Worm (Caenorhabditis elegans) whole organism, L4 larva: Measurements from ENCODE around the gene F35C8.5.

Experiments used
- F10B5.3 ChIP-seq: sonication (generic microtip); optimal IDR thresholded peaks from 2 replicates; lab custom pipeline; 2016; ENCODE audit warnings: mild to moderate bottlenecking, missing genetic modification characterization, missing compliant biosample characterization
- R02D3.7 ChIP-seq: fragments of 150-350 bp; sonication (generic microtip); optimal IDR thresholded peaks from 3 replicates; lab custom pipeline; 2014; ENCODE audit warnings: missing biosample characterization, missing genetic modification characterization
- T26A8.4 ChIP-seq: fragments of 200-800 bp; sonication (Bioruptor generic); IDR thresholded peaks from 2 replicates; pipeline ENCODE4 v1.3.6; 2022; ENCODE audit warnings: missing genetic modification characterization, missing compliant biosample characterization
- Y5F2A.4 ChIP-seq: fragments of 200-800 bp; sonication (Bioruptor generic); optimal IDR thresholded peaks from 2 replicates; lab custom pipeline; 2018; ENCODE audit warnings: mild to moderate bottlenecking, missing genetic modification characterization, missing compliant biosample characterization
- Y75B8A.6 ChIP-seq: fragments of 200-800 bp; sonication (Bioruptor generic); IDR thresholded peaks from 2 replicates; pipeline ENCODE4 v1.3.6; 2022; ENCODE audit warnings: missing genetic modification reagents, missing genetic modification characterization, missing compliant biosample characterization
- aha-1 ChIP-seq: fragments of 150-350 bp; peaks from one replicate; lab custom pipeline; 2014; ENCODE audit warnings: missing biosample characterization, missing genetic modification characterization
- aly-2 ChIP-seq: sonication (generic microtip); optimal IDR thresholded peaks from 2 replicates; lab custom pipeline; 2018; ENCODE audit warnings: missing biosample characterization, missing genetic modification characterization
- ama-1 ChIP-seq: fragments of 150-350 bp; optimal IDR thresholded peaks from 2 replicates; lab custom pipeline; 2014; ENCODE audit warnings: inconsistent platforms, mixed read lengths
- attf-4 ChIP-seq: sonication (generic microtip); optimal IDR thresholded peaks from 3 replicates; lab custom pipeline; 2017; ENCODE audit warnings: missing biosample characterization, missing genetic modification characterization
- ceh-20 ChIP-seq: fragments of 200-800 bp; sonication (Bioruptor generic); IDR thresholded peaks from 2 replicates; pipeline ENCODE4 v1.3.6; 2022; ENCODE audit warnings: missing genetic modification reagents, missing genetic modification characterization, missing compliant biosample characterization
- ceh-62 ChIP-seq: sonication (generic microtip); optimal IDR thresholded peaks from 2 replicates; lab custom pipeline; 2017; ENCODE audit warnings: missing biosample characterization, missing genetic modification characterization
- daf-12 ChIP-seq: fragments of 150-350 bp; optimal IDR thresholded peaks from 2 replicates; lab custom pipeline; 2014; ENCODE audit warnings: missing biosample characterization, missing genetic modification reagents, missing genetic modification characterization
- daf-16 ChIP-seq, 3 experiments: sonication (generic microtip); optimal IDR thresholded peaks; 2 replicates each; lab custom pipeline; 2016 to 2017; ENCODE audit warnings: missing genetic modification characterization in 3 of 3, missing genetic modification reagents in 3 of 3, mild to moderate bottlenecking in 2 of 3, missing compliant biosample characterization in 2 of 3, missing biosample characterization in 1 of 3, moderate library complexity in 1 of 3
- dmd-6 ChIP-seq: fragments of 200-800 bp; sonication (Bioruptor generic); IDR thresholded peaks from 2 replicates; pipeline ENCODE4 v1.3.6; 2022; ENCODE audit warnings: missing genetic modification reagents, missing genetic modification characterization, missing compliant biosample characterization
- dpl-1 ChIP-seq: fragments of 150-350 bp; optimal IDR thresholded peaks from 2 replicates; lab custom pipeline; 2014; ENCODE audit warnings: missing biosample characterization, missing genetic modification reagents, missing genetic modification characterization
- duxl-1 ChIP-seq: sonication (generic microtip); optimal IDR thresholded peaks from 2 replicates; lab custom pipeline; 2016; ENCODE audit warnings: mild to moderate bottlenecking, missing genetic modification characterization, moderate library complexity, missing compliant biosample characterization; ENCODE audit not compliant: poor library complexity
- dve-1 ChIP-seq: sonication (generic microtip); optimal IDR thresholded peaks from 2 replicates; lab custom pipeline; 2017; ENCODE audit warnings: antibody characterized with exemption, mild to moderate bottlenecking, missing genetic modification characterization, missing compliant biosample characterization; ENCODE audit not compliant: insufficient read depth
- egl-27 ChIP-seq: sonication (generic microtip); optimal IDR thresholded peaks from 3 replicates; lab custom pipeline; 2017; ENCODE audit warnings: missing biosample characterization, missing genetic modification reagents, missing genetic modification characterization
- egl-43 ChIP-seq: fragments of 200-800 bp; sonication (Bioruptor generic); IDR thresholded peaks from 2 replicates; pipeline ENCODE4 v1.3.6; 2022; ENCODE audit warnings: missing genetic modification reagents, missing genetic modification characterization, missing compliant biosample characterization
- fos-1 ChIP-seq: fragments of 150-350 bp; optimal IDR thresholded peaks from 2 replicates; lab custom pipeline; 2014; ENCODE audit warnings: missing biosample characterization, missing genetic modification characterization
- hif-1 ChIP-seq, 2 experiments: sonication (generic microtip); optimal IDR thresholded peaks; 2 replicates each; lab custom pipeline; 2016 to 2017; ENCODE audit warnings: missing compliant biosample characterization in 2 of 2, missing genetic modification characterization in 2 of 2, missing genetic modification reagents in 2 of 2, missing genotype in 2 of 2, mild to moderate bottlenecking in 1 of 2
- hlh-11 ChIP-seq: fragments of 200-800 bp; sonication (Bioruptor generic); optimal IDR thresholded peaks from 2 replicates; lab custom pipeline; 2018; ENCODE audit warnings: mild to moderate bottlenecking, missing genetic modification characterization, missing compliant biosample characterization
- hlh-30 ChIP-seq: sonication (generic microtip); optimal IDR thresholded peaks from 2 replicates; lab custom pipeline; 2017; ENCODE audit warnings: antibody characterized with exemption, mild to moderate bottlenecking, missing genetic modification characterization, missing compliant biosample characterization; ENCODE audit not compliant: insufficient read depth
- hmg-1.1 ChIP-seq: fragments of 200-800 bp; sonication (Bioruptor generic); IDR thresholded peaks from 2 replicates; pipeline ENCODE4 v1.3.6; 2022; ENCODE audit warnings: missing genetic modification reagents, missing genetic modification characterization, missing compliant biosample characterization
- jun-1 ChIP-seq: fragments of 150-350 bp; optimal IDR thresholded peaks from 2 replicates; lab custom pipeline; 2014; ENCODE audit warnings: missing biosample characterization, missing genetic modification reagents, missing genetic modification characterization
- lim-7 ChIP-seq: fragments of 200-800 bp; sonication (Bioruptor generic); IDR thresholded peaks from 2 replicates; pipeline ENCODE4 v1.3.6; 2022; ENCODE audit warnings: missing genetic modification characterization, missing compliant biosample characterization
- lin-13 ChIP-seq: fragments of 150-350 bp; optimal IDR thresholded peaks from 2 replicates; lab custom pipeline; 2014; ENCODE audit warnings: missing biosample characterization, missing genetic modification reagents, missing genetic modification characterization
- lin-15B ChIP-seq: fragments of 150-350 bp; sonication (generic microtip); optimal IDR thresholded peaks from 3 replicates; lab custom pipeline; 2014; ENCODE audit warnings: missing biosample characterization, missing genetic modification characterization
- lin-38 ChIP-seq: fragments of 200-800 bp; sonication (Bioruptor generic); IDR thresholded peaks from 2 replicates; pipeline ENCODE4 v1.3.6; 2022; ENCODE audit warnings: missing genetic modification reagents, missing genetic modification characterization, missing compliant biosample characterization
- lin-39 ChIP-seq: fragments of 150-350 bp; optimal IDR thresholded peaks from 2 replicates; lab custom pipeline; 2014; ENCODE audit warnings: missing biosample characterization, missing genetic modification reagents, missing genetic modification characterization
- lsy-2 ChIP-seq, 2 experiments: fragments of 150-350 bp in 1 of 2; sonication (generic microtip) in 1 of 2; optimal IDR thresholded peaks; 2 replicates each; lab custom pipeline; 2014 to 2017; ENCODE audit warnings: missing biosample characterization in 2 of 2, missing genetic modification characterization in 2 of 2
- mdl-1 ChIP-seq, 2 experiments: fragments of 150-350 bp in 1 of 2; sonication (generic microtip) in 1 of 2; optimal IDR thresholded peaks; 2 replicates each; lab custom pipeline; 2014 to 2017; ENCODE audit warnings: missing biosample characterization in 2 of 2, missing genetic modification characterization in 2 of 2
- mdt-29 ChIP-seq: fragments of 200-800 bp; sonication (Bioruptor generic); IDR thresholded peaks from 2 replicates; pipeline ENCODE4 v1.3.6; 2022; ENCODE audit warnings: missing genetic modification reagents, missing genetic modification characterization, missing compliant biosample characterization
- mep-1 ChIP-seq: fragments of 150-350 bp; sonication (generic microtip); optimal IDR thresholded peaks from 3 replicates; lab custom pipeline; 2014; ENCODE audit warnings: missing biosample characterization, missing genetic modification characterization
- nhr-102 ChIP-seq: sonication (generic microtip); optimal IDR thresholded peaks from 2 replicates; lab custom pipeline; 2016; ENCODE audit warnings: mild to moderate bottlenecking, missing genetic modification characterization, moderate library complexity, missing compliant biosample characterization
- nhr-25 ChIP-seq: sonication (generic microtip); optimal IDR thresholded peaks from 2 replicates; lab custom pipeline; 2017; ENCODE audit warnings: missing genetic modification characterization, mild to moderate bottlenecking, missing compliant biosample characterization, antibody characterized with exemption, moderate library complexity, borderline replicate concordance; ENCODE audit not compliant: insufficient read depth
- nhr-28 ChIP-seq: fragments of 150-350 bp; optimal IDR thresholded peaks from 2 replicates; lab custom pipeline; 2014; ENCODE audit warnings: missing biosample characterization, missing genetic modification characterization
- nhr-41 ChIP-seq: fragments of 200-800 bp; sonication (Bioruptor generic); IDR thresholded peaks from 2 replicates; pipeline ENCODE4 v1.3.6; 2022; ENCODE audit warnings: missing genetic modification reagents, missing genetic modification characterization, missing compliant biosample characterization
- nhr-6 ChIP-seq: fragments of 150-350 bp; optimal IDR thresholded peaks from 2 replicates; lab custom pipeline; 2014; ENCODE audit warnings: missing biosample characterization, missing genetic modification characterization
- pha-4 ChIP-seq, 2 experiments: fragments of 150-350 bp in 1 of 2; fragments of 200-800 bp in 1 of 2; sonication (Bioruptor generic) in 1 of 2; IDR thresholded peaks in 1 of 2; optimal IDR thresholded peaks in 1 of 2; 2 replicates each; pipeline versions ENCODE4 v1.3.6 to Lab custom; 2014 to 2022; ENCODE audit warnings: missing genetic modification characterization in 2 of 2, missing genetic modification reagents in 2 of 2, missing biosample characterization in 1 of 2, missing compliant biosample characterization in 1 of 2
- rbr-2 ChIP-seq: sonication (generic microtip); optimal IDR thresholded peaks from 2 replicates; lab custom pipeline; 2016; ENCODE audit warnings: missing genotype, missing genetic modification characterization, missing compliant biosample characterization
- snpc-1.2 ChIP-seq: fragments of 200-800 bp; sonication (Bioruptor generic); IDR thresholded peaks from 2 replicates; pipeline ENCODE4 v1.3.6; 2022; ENCODE audit warnings: missing genetic modification reagents, missing genetic modification characterization, missing compliant biosample characterization
- snpc-4 ChIP-seq: fragments of 150-350 bp; optimal IDR thresholded peaks from 2 replicates; lab custom pipeline; 2014; ENCODE audit warnings: missing biosample characterization, missing genetic modification characterization
- spr-1 ChIP-seq: sonication (generic microtip); optimal IDR thresholded peaks from 2 replicates; lab custom pipeline; 2016; ENCODE audit warnings: mild to moderate bottlenecking, missing genetic modification characterization, missing compliant biosample characterization
- tra-1 ChIP-seq: fragments of 200-800 bp; sonication (Bioruptor generic); IDR thresholded peaks from 2 replicates; pipeline ENCODE4 v1.3.6; 2022; ENCODE audit warnings: missing genetic modification reagents, missing genetic modification characterization, missing compliant biosample characterization
- vab-7 ChIP-seq: fragments of 200-800 bp; sonication (Bioruptor generic); IDR thresholded peaks from 2 replicates; pipeline ENCODE4 v1.3.6; 2022; ENCODE audit warnings: missing genetic modification reagents, missing genetic modification characterization, missing compliant biosample characterization

Gene F35C8.5

ce11 chrX:5354022-5354876 is 11.4 kb upstream of the F35C8.5 start, which contains the start of gene pfn-2 (continued):
- TF ChIP-seq vab-7 (GFP tag; lab: Robert Waterston, UW) = no peak
- no peak for TF ChIP-seq ceh-20
- no peak for TF ChIP-seq R02D3.7 (tag; lab: Kevin White, UChicago)
- no peak for TF ChIP-seq nhr-6
- no peak for TF ChIP-seq lin-15B (tag; lab: Kevin White, UChicago)
- TF ChIP-seq jun-1 = no peak
- TF ChIP-seq daf-12 = no peak
- TF ChIP-seq ama-1 (lab: Kevin White, UChicago) = no peak
- TF ChIP-seq egl-27 (tag; lab: Kevin White, UChicago) = no peak
- no peak for TF ChIP-seq nhr-41 (GFP tag; lab: Robert Waterston, UW)
- TF ChIP-seq aha-1 (tag; lab: Kevin White, UChicago) = peak; percentile 98
- no peak for TF ChIP-seq ceh-62
- no peak for TF ChIP-seq Y5F2A.4 (GFP tag; lab: Kevin White, UChicago)
- no peak; the same call in 1 of the 2 replicates for TF ChIP-seq lin-38
- no peak for TF ChIP-seq spr-1 (tag; lab: Kevin White, UChicago)
- TF ChIP-seq fos-1 (tag; lab: Kevin White, UChicago) = no peak
- TF ChIP-seq attf-4 = no peak
- TF ChIP-seq nhr-28 (tag; lab: Kevin White, UChicago) = peak; percentile 38
- no peak for TF ChIP-seq lin-39 (tag; lab: Kevin White, UChicago)
- peak; percentile 69 for TF ChIP-seq hmg-1.1
- TF ChIP-seq snpc-4 (tag; lab: Kevin White, UChicago) = no peak
- 0 out of 2 replicates have a peak, but pooled peaks have one; percentile 8 for TF ChIP-seq lim-7 (GFP tag; lab: Robert Waterston, UW)
- TF ChIP-seq nhr-25 (tag; lab: Kevin White, UChicago) = no peak

ce11 chrX:5355253-5355652 is 10.4 kb upstream of the F35C8.5 start:
- TF ChIP-seq egl-43 (GFP tag; lab: Robert Waterston, UW) (no peak), aly-2 (no peak), lsy-2 (tag; optimal IDR thresholded peaks at IDR 0.05; lab: Kevin White, UChicago) (peak in 1 of 2 experiments; percentile 17), mep-1 (tag; lab: Kevin White, UChicago) (peak; percentile 45), dmd-6 (GFP tag; lab: Robert Waterston, UW) (peak; percentile 57), mdl-1 (tag; optimal IDR thresholded peaks at IDR 0.05; lab: Kevin White, UChicago) (peak in 1 of 2 experiments; percentile 4), Y75B8A.6 (0 out of 2 replicates have a peak, but pooled peaks have one; percentile 30), T26A8.4 (GFP tag; lab: Robert Waterston, UW) (0 out of 2 replicates have a peak, but pooled peaks have one; percentile 9), lin-15B (tag; lab: Kevin White, UChicago) (no peak), mdt-29 (GFP tag; lab: Robert Waterston, UW) (peak; percentile 35; the same call in 1 of the 2 replicates), hmg-1.1 (no peak), duxl-1 (tag; lab: Kevin White, UChicago) (no peak), nhr-102 (tag; lab: Kevin White, UChicago) (no peak), tra-1 (no peak), daf-16 (GFP tag; optimal IDR thresholded peaks at IDR 0.05; lab: Kevin White, UChicago) (no peak), daf-16 (tag; optimal IDR thresholded peaks at IDR 0.05; lab: Kevin White, UChicago) (peak; percentile 97), F10B5.3 (tag; lab: Kevin White, UChicago) (no peak), lin-13 (GFP tag; lab: Kevin White, UChicago) (peak; percentile 18), hif-1 (tag; optimal IDR thresholded peaks at IDR 0.05; lab: Kevin White, UChicago) (peak; percentile 46 to 98), dve-1 (tag; lab: Kevin White, UChicago) (peak; percentile 62), aha-1 (tag; lab: Kevin White, UChicago) (peak; percentile 100), rbr-2 (tag; lab: Kevin White, UChicago) (no peak), nhr-25 (tag; lab: Kevin White, UChicago) (no peak), hlh-30 (tag; lab: Kevin White, UChicago) (peak; percentile 77), snpc-1.2 (GFP tag; lab: Robert Waterston, UW) (no peak), nhr-28 (tag; lab: Kevin White, UChicago) (peak; percentile 14), dpl-1 (GFP tag; lab: Kevin White, UChicago) (no peak), hlh-11 (tag; lab: Kevin White, UChicago) (peak; percentile 68), attf-4 (no peak), pha-4 (GFP tag; IDR thresholded peaks at IDR 0.05; lab: Robert Waterston, UW) (no peak), pha-4 (tag; optimal IDR thresholded peaks at IDR 0.05; lab: Kevin White, UChicago) (peak; percentile 44)
